Fruit fly (Drosophila melanogaster) whole organism, prepupa: ENCODE data around the gene Hyls1.

Source experiments
- Blimp-1 ChIP-seq: fragments of 200-800 bp; sonication (Bioruptor generic); optimal IDR thresholded peaks from 3 replicates; lab custom pipeline; 2017; ENCODE audit warnings: missing biosample characterization, missing genetic modification characterization, mild to moderate bottlenecking, moderate library complexity, missing genetic modification reagents
- CG10669 ChIP-seq: fragments of 200-800 bp; sonication (Bioruptor generic); optimal IDR thresholded peaks from 3 replicates; lab custom pipeline; 2018; ENCODE audit warnings: missing biosample characterization, mild to moderate bottlenecking, missing genetic modification characterization, moderate library complexity
- CG1621 ChIP-seq: fragments of 200-800 bp; sonication (Bioruptor generic); optimal IDR thresholded peaks from 3 replicates; lab custom pipeline; 2018; ENCODE audit warnings: missing biosample characterization, mild to moderate bottlenecking, missing genetic modification characterization
- CG6163 ChIP-seq: fragments of 200-800 bp; sonication (Bioruptor generic); IDR thresholded peaks from 3 replicates; pipeline ENCODE4 v1.3.6; 2022; ENCODE audit warnings: missing biosample characterization, missing genetic modification characterization
- CG6276 ChIP-seq: fragments of 200-800 bp; sonication (Bioruptor generic); optimal IDR thresholded peaks from 2 replicates; lab custom pipeline; 2017; ENCODE audit warnings: missing biosample characterization, mild to moderate bottlenecking, missing genetic modification characterization
- CG6808 ChIP-seq: fragments of 200-800 bp; sonication (Bioruptor generic); optimal IDR thresholded peaks from 3 replicates; lab custom pipeline; 2017; ENCODE audit warnings: missing biosample characterization, missing genetic modification characterization, mild to moderate bottlenecking, moderate library complexity, missing genetic modification reagents
- CG6854 ChIP-seq: fragments of 200-800 bp; sonication (Bioruptor generic); optimal IDR thresholded peaks from 2 replicates; lab custom pipeline; 2017; ENCODE audit warnings: missing biosample characterization, mild to moderate bottlenecking, missing genetic modification characterization
- Lpt ChIP-seq: fragments of 200-800 bp; sonication (Bioruptor generic); optimal IDR thresholded peaks from 3 replicates; lab custom pipeline; 2016; ENCODE audit warnings: missing biosample characterization, missing genetic modification characterization
- cyc ChIP-seq: fragments of 200-800 bp; sonication (Bioruptor generic); optimal IDR thresholded peaks from 3 replicates; lab custom pipeline; 2016; ENCODE audit warnings: missing biosample characterization, missing genetic modification characterization
- dsx ChIP-seq: fragments of 200-800 bp; optimal IDR thresholded peaks from 3 replicates; lab custom pipeline; 2019; ENCODE audit warnings: missing biosample characterization, mild to moderate bottlenecking, missing genetic modification characterization, moderate library complexity; ENCODE audit not compliant: poor library complexity, severe bottlenecking
- fd59A ChIP-seq: fragments of 200-800 bp; sonication (Bioruptor generic); optimal IDR thresholded peaks from 2 replicates; lab custom pipeline; 2017; ENCODE audit warnings: missing biosample characterization, mild to moderate bottlenecking, missing genetic modification characterization, missing genetic modification reagents
- svp ChIP-seq: fragments of 200-800 bp; sonication (Bioruptor generic); peaks from one replicate; lab custom pipeline; 2016; ENCODE audit warnings: missing biosample characterization, missing genetic modification characterization

dm6 chr2L:16337785-16338184, 14.6 kb downstream of the Hyls1 start, which contains the start of gene CG31817:
- no peak for TF ChIP-seq CG10669
- no peak for TF ChIP-seq fd59A
- no peak for TF ChIP-seq Blimp-1
- no peak for TF ChIP-seq CG6854 (GFP tag; lab: Kevin White, UChicago)
- no peak for TF ChIP-seq cyc (GFP tag; lab: Kevin White, UChicago)
- TF ChIP-seq CG6163 (GFP tag; lab: Robert Waterston, UW): no peak
- TF ChIP-seq CG6276 (GFP tag; lab: Kevin White, UChicago): no peak
- TF ChIP-seq svp (GFP tag; lab: Kevin White, UChicago): no peak
- TF ChIP-seq Lpt (GFP tag; lab: Kevin White, UChicago): no peak
- no peak for TF ChIP-seq CG6808 (GFP tag; lab: Kevin White, UChicago)
- no peak for TF ChIP-seq dsx (GFP tag; lab: Kevin White, UChicago)
- no peak for TF ChIP-seq CG1621 (tag; lab: Kevin White, UChicago)
